Fruit fly (Drosophila melanogaster) whole organism, adult: ENCODE measurements around the gene fabp.

Experiments used
- CG11617 ChIP-seq: fragments of 200-800 bp; sonication (Bioruptor generic); optimal IDR thresholded peaks from 2 replicates; lab custom pipeline; 2017; ENCODE audit warnings: mild to moderate bottlenecking, missing biosample characterization, missing genetic modification reagents, missing genetic modification characterization
- CG14711 ChIP-seq: fragments of 200-800 bp; sonication (Bioruptor generic); optimal IDR thresholded peaks from 2 replicates; lab custom pipeline; 2018; ENCODE audit warnings: missing biosample characterization, mild to moderate bottlenecking, missing genetic modification characterization, moderate library complexity
- CG33017 ChIP-seq: fragments of 200-800 bp; sonication (Bioruptor generic); optimal IDR thresholded peaks from 2 replicates; lab custom pipeline; 2018; ENCODE audit warnings: missing biosample characterization, mild to moderate bottlenecking, missing genetic modification characterization, moderate library complexity
- CG7045 ChIP-seq: fragments of 200-800 bp; sonication (Bioruptor generic); optimal IDR thresholded peaks from 2 replicates; lab custom pipeline; 2017; ENCODE audit warnings: missing biosample characterization, mild to moderate bottlenecking, missing genetic modification characterization
- CG7101 ChIP-seq: fragments of 200-800 bp; sonication (Bioruptor generic); optimal IDR thresholded peaks from 2 replicates; lab custom pipeline; 2018; ENCODE audit warnings: missing biosample characterization, mild to moderate bottlenecking, missing genetic modification characterization, moderate library complexity
- bab1 ChIP-seq: fragments of 200-800 bp; sonication (Bioruptor generic); optimal IDR thresholded peaks from 3 replicates; lab custom pipeline; 2019; ENCODE audit warnings: missing biosample characterization, mild to moderate bottlenecking, missing genetic modification characterization, moderate library complexity
- cic ChIP-seq: fragments of 200-800 bp; sonication (Bioruptor generic); optimal IDR thresholded peaks from 2 replicates; lab custom pipeline; 2017; ENCODE audit warnings: missing biosample characterization, mild to moderate bottlenecking, missing genetic modification characterization, moderate library complexity
- kay ChIP-seq: fragments of 200-800 bp; sonication (Bioruptor generic); peaks from one replicate; lab custom pipeline; 2016; ENCODE audit warnings: missing biosample characterization, missing genetic modification characterization, borderline replicate concordance
- ovo ChIP-seq: fragments of 200-800 bp; sonication (Bioruptor generic); optimal IDR thresholded peaks from 2 replicates; lab custom pipeline; 2016; ENCODE audit warnings: missing biosample characterization, missing genetic modification characterization
- tj ChIP-seq: fragments of 200-800 bp; sonication (Bioruptor generic); optimal IDR thresholded peaks from 3 replicates; lab custom pipeline; 2017; ENCODE audit warnings: missing biosample characterization, mild to moderate bottlenecking, missing genetic modification characterization, moderate library complexity
- toe ChIP-seq: fragments of 200-800 bp; sonication (Bioruptor generic); optimal IDR thresholded peaks from 2 replicates; lab custom pipeline; 2016; ENCODE audit warnings: missing biosample characterization, missing genetic modification characterization

- no peak for TF ChIP-seq kay (GFP tag; lab: Kevin White, UChicago)
- no peak for TF ChIP-seq ovo (GFP tag; lab: Kevin White, UChicago)
- TF ChIP-seq CG14711 (tag; lab: Kevin White, UChicago) = no peak
- no peak for TF ChIP-seq toe (GFP tag; lab: Kevin White, UChicago)
- TF ChIP-seq CG7101 = no peak
- TF ChIP-seq CG33017 (tag; lab: Kevin White, UChicago) = no peak
- TF ChIP-seq tj (GFP tag; lab: Kevin White, UChicago) = no peak
- TF ChIP-seq cic = no peak
- no peak for TF ChIP-seq CG11617 (GFP tag; lab: Kevin White, UChicago)
- TF ChIP-seq CG7045 (GFP tag; lab: Kevin White, UChicago) = no peak
- TF ChIP-seq bab1 (GFP tag; lab: Kevin White, UChicago) = no peak
Measured at dm6 chr3R:11571408-11571807, 4.6 kb upstream of the fabp start.
